Fruit fly (Drosophila melanogaster): ENCODE data around the gene Ptpa.

Gene Ptpa

dm6 chr2L:3372483-3372929, 4.3 kb upstream of the Ptpa start (continued):
- no peak for TF ChIP-seq Sry-δ (GFP tag; optimal IDR thresholded peaks at IDR 0.05)
- TF ChIP-seq chif (GFP tag; optimal IDR thresholded peaks at IDR 0.05), result no peak
- no peak for TF ChIP-seq CG4328 (GFP tag; optimal IDR thresholded peaks at IDR 0.05)
- no peak for TF ChIP-seq CG14441 (GFP tag; IDR thresholded peaks at IDR 0.05)
- TF ChIP-seq pzg (GFP tag; optimal IDR thresholded peaks at IDR 0.05), result no peak
- TF ChIP-seq Bdp1 (GFP tag; optimal IDR thresholded peaks at IDR 0.05), result no peak
- no peak for TF ChIP-seq Taf1 (GFP tag; IDR thresholded peaks at IDR 0.05)
- TF ChIP-seq CG17612 (GFP tag; IDR thresholded peaks at IDR 0.05), result no peak
- TF ChIP-seq lola (GFP tag; optimal IDR thresholded peaks at IDR 0.05), result no peak
- no peak for TF ChIP-seq stc (GFP tag; IDR thresholded peaks at IDR 0.05)
- no peak for TF ChIP-seq CG10543 (GFP tag; optimal IDR thresholded peaks at IDR 0.05)
- TF ChIP-seq CG10654 (GFP tag; optimal IDR thresholded peaks at IDR 0.05), result no peak
- no peak for TF ChIP-seq Ada2b (GFP tag; IDR thresholded peaks at IDR 0.05)
- TF ChIP-seq ato (GFP tag; IDR thresholded peaks at IDR 0.05; ENCODE audit: partially characterized antibody), result no peak
- TF ChIP-seq CG16813 (GFP tag; IDR thresholded peaks at IDR 0.05; ENCODE audit: partially characterized antibody), result peak; percentile 47
- no peak for TF ChIP-seq pb (GFP tag; optimal IDR thresholded peaks at IDR 0.05)
- no peak for TF ChIP-seq CG2116 (GFP tag; optimal IDR thresholded peaks at IDR 0.05)
- no peak for TF ChIP-seq CG15696 (tag; optimal IDR thresholded peaks at IDR 0.05)
- peak; percentile 49; the same call in 2 of the 3 replicates for TF ChIP-seq knrl (GFP tag; IDR thresholded peaks at IDR 0.05; ENCODE audit: partially characterized antibody)
- no peak for TF ChIP-seq CG30403 (GFP tag; optimal IDR thresholded peaks at IDR 0.05)
- no peak for TF ChIP-seq pita (GFP tag; optimal IDR thresholded peaks at IDR 0.05)
- no peak for TF ChIP-seq CG1529 (GFP tag; optimal IDR thresholded peaks at IDR 0.05)
- TF ChIP-seq BEAF-32 (GFP tag; optimal IDR thresholded peaks at IDR 0.05), result no peak
- 0 out of 2 replicates have a peak, but pooled peaks have one; percentile 22 for TF ChIP-seq chm (GFP tag; IDR thresholded peaks at IDR 0.05)
- no peak for TF ChIP-seq CG12071 (GFP tag; optimal IDR thresholded peaks at IDR 0.05)
- TF ChIP-seq so (GFP tag; IDR thresholded peaks at IDR 0.05), result no peak
- TF ChIP-seq Atf-2 (GFP tag; optimal IDR thresholded peaks at IDR 0.05), result no peak
- TF ChIP-seq C15 (GFP tag; IDR thresholded peaks at IDR 0.05), result no peak
- TF ChIP-seq CG17802 (tag; optimal IDR thresholded peaks at IDR 0.05), result no peak
- TF ChIP-seq danr (GFP tag; IDR thresholded peaks at IDR 0.05), result no peak
- peak; percentile 2 for TF ChIP-seq CG12104 (GFP tag; optimal IDR thresholded peaks at IDR 0.05)
- peak; percentile 23 for TF ChIP-seq CG10979 (tag; optimal IDR thresholded peaks at IDR 0.05)
- no peak for TF ChIP-seq CG1792 (GFP tag; optimal IDR thresholded peaks at IDR 0.05)
- TF ChIP-seq row (GFP tag; IDR thresholded peaks at IDR 0.05), result peak; percentile 40; the same call in 2 of the 3 replicates
- TF ChIP-seq caup (GFP tag; optimal IDR thresholded peaks at IDR 0.05; ENCODE audit: severe bottlenecking), result peak; percentile 9
- TF ChIP-seq tx (GFP tag; optimal IDR thresholded peaks at IDR 0.05), result no peak
- no peak for TF ChIP-seq CG4730 (GFP tag; IDR thresholded peaks at IDR 0.05)
- TF ChIP-seq CG2202 (tag; optimal IDR thresholded peaks at IDR 0.05), result no peak
- TF ChIP-seq CG7271 (tag; optimal IDR thresholded peaks at IDR 0.05), result no peak
- no peak for TF ChIP-seq Hr3 (GFP tag; optimal IDR thresholded peaks at IDR 0.05)
- TF ChIP-seq croc (GFP tag; conservative IDR thresholded peaks at IDR 0.05), result no peak
- TF ChIP-seq vnd (GFP tag; IDR thresholded peaks at IDR 0.05; ENCODE audit: partially characterized antibody), result peak; percentile 22; the same call in 1 of the 3 replicates
- TF ChIP-seq CG4617 (GFP tag; optimal IDR thresholded peaks at IDR 0.05; ENCODE audit: borderline replicate concordance), result no peak
- TF ChIP-seq CG30020 (tag; optimal IDR thresholded peaks at IDR 0.05), result no peak
- TF ChIP-seq Stat92E (GFP tag; optimal IDR thresholded peaks at IDR 0.05), result no peak
- no peak for TF ChIP-seq CG6272 (GFP tag; IDR thresholded peaks at IDR 0.05)
- TF ChIP-seq scrt (GFP tag; optimal IDR thresholded peaks at IDR 0.05), result no peak
- no peak for TF ChIP-seq dm (GFP tag; optimal IDR thresholded peaks at IDR 0.05)
- TF ChIP-seq cg (GFP tag; optimal IDR thresholded peaks at IDR 0.05), result no peak
- no peak for TF ChIP-seq CG4854 (GFP tag; optimal IDR thresholded peaks at IDR 0.05)
